Worm (Caenorhabditis elegans) whole organism, midembryonic: ENCODE data around the gene hid-1.

Experiments used
- T22C8.4 ChIP-seq: fragments of 200-800 bp; sonication (Bioruptor generic); IDR thresholded peaks from 2 replicates; pipeline ENCODE4 v1.3.6; 2022; ENCODE audit warnings: missing genetic modification characterization, missing compliant biosample characterization
- cog-1 ChIP-seq: sonication (generic microtip); optimal IDR thresholded peaks from 2 replicates; lab custom pipeline; 2016; ENCODE audit warnings: missing genetic modification characterization, missing compliant biosample characterization
- flt-1 ChIP-seq: fragments of 200-800 bp; sonication (Bioruptor generic); IDR thresholded peaks from 2 replicates; pipeline ENCODE4 v1.3.6; 2022; ENCODE audit warnings: missing genetic modification characterization, missing compliant biosample characterization
- klf-2 ChIP-seq: fragments of 200-800 bp; sonication (Bioruptor generic); conservative IDR thresholded peaks from 2 replicates; pipeline ENCODE4 v1.3.6; 2022; ENCODE audit warnings: missing genetic modification reagents, missing genetic modification characterization, missing compliant biosample characterization
- med-1 ChIP-seq: sonication (generic microtip); optimal IDR thresholded peaks from 2 replicates; lab custom pipeline; 2017; ENCODE audit warnings: missing genetic modification characterization, mild to moderate bottlenecking, missing compliant biosample characterization, antibody characterized with exemption, missing genetic modification reagents; ENCODE audit not compliant: insufficient read depth
- ref-1 ChIP-seq: fragments of 200-800 bp; sonication (Bioruptor generic); conservative IDR thresholded peaks from 2 replicates; pipeline ENCODE4 v1.3.6; 2022; ENCODE audit warnings: missing genetic modification reagents, missing genetic modification characterization, missing compliant biosample characterization
- tab-1 ChIP-seq: fragments of 200-800 bp; sonication (Bioruptor generic); IDR thresholded peaks from 2 replicates; pipeline ENCODE4 v1.3.6; 2022; ENCODE audit warnings: missing genetic modification characterization, missing compliant biosample characterization
- ztf-23 ChIP-seq: fragments of 200-800 bp; sonication (Bioruptor generic); IDR thresholded peaks from 2 replicates; pipeline ENCODE4 v1.3.6; 2022; ENCODE audit warnings: missing genetic modification reagents, missing genetic modification characterization, missing compliant biosample characterization
- ztf-29 ChIP-seq: fragments of 200-800 bp; sonication (Bioruptor generic); IDR thresholded peaks from 2 replicates; pipeline ENCODE4 v1.3.6; 2022; ENCODE audit warnings: missing genetic modification reagents, missing genetic modification characterization, missing compliant biosample characterization

Gene hid-1

DNA sequence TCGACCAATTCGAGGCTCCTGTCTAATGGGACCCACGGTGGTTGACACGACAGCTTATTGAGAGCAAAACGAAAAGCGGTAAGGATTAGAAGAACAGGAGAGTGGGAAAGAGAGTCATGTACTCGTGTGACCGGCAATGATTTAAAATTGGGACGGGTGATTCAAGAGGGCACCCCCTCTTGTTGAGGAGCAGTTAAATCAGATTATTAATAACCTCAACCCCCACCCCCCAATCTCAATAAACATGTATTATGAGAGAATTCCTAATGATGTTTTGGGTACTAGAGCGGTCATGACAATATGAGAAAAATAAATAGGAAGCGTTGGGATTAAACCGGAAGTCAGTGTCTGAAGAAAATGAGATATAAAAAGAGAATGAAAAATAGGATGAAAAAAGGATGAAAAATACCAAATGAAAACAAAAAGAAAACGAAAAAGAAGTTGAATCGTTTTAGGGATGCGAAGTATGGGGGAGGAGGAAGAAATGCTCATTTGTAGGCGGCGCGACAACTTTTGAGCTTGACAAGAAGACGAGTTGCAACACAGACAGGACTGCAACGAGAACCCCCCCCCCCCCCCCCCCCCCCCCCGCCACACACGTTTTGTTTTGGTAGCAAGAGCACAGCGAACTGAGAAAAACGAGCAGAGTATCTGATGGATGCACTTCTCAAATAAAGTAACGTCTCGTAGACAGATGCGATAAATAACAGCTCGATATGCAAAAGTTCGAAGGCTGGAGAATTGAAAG lies 28.3 kb downstream of the hid-1 start:
- TF ChIP-seq cog-1 (tag; lab: Kevin White, UChicago), result no peak

DNA sequence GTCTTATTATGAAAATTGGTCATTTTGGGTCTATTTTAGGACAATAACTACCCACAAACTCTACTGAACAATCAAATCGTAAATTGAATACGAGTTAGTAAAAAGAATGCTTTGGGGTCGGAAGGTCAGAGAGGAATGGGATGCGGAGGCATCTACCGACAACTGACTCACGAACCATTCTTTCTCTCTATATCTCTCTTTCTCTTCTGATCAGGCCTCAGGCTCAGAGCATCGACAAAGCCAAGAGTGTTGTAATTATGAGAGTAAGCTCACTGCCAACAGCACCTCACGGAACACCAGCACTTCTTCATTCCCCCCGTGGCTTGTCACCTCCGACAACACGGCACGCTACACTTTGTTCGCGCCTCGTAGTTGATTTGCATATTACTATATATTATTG lies 31.6 kb downstream of the hid-1 start:
- no peak for TF ChIP-seq tab-1 (GFP tag; lab: Robert Waterston, UW)

DNA sequence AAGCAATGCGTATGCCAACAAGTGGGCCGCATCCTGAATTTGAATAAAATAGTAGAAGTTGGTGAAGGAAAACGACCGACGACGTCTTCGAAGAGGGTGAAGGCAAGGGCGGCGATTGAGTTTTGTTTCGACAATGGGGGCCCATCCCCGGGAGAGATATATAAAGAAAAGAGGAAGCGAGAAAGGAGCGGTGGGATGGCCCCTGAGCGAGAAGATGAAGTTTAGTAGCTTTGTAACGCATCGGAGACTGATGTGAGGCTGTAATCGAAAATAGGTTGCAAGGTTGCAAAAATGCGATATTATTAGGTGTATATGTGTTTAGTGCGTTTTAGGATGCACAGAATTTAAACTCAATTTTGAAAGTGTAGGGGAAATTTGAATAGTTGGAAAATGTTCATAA lies 33.8 kb downstream of the hid-1 start:
- TF ChIP-seq ztf-23 (GFP tag; lab: Robert Waterston, UW), result no peak
- TF ChIP-seq ztf-29 (GFP tag; lab: Robert Waterston, UW), result no peak
- no peak for TF ChIP-seq klf-2
- no peak for TF ChIP-seq T22C8.4 (GFP tag; lab: Robert Waterston, UW)
- no peak for TF ChIP-seq flt-1 (GFP tag; lab: Robert Waterston, UW)
- no peak for TF ChIP-seq med-1 (GFP tag; lab: Kevin White, UChicago)

DNA sequence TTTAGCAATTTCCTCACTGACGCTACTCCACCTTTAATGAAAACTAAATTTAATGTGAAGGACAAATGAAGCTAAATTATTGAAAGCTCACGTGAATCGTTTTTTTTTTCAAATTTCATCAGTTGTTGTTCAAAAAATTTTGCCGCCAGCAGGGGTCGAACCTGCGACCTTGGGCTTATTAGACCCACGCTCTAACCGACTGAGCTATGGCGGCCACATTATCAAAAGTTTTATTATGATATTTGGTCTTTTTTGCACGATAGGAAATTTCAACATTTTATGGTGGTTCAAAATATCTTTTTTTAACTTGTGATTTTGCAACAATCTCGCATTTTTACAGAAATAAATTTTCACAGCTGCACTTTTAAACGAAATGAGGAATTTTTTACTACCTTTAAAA lies 37.2 kb downstream of the hid-1 start:
- TF ChIP-seq ztf-29 (GFP tag; lab: Robert Waterston, UW) (no peak), med-1 (GFP tag; lab: Kevin White, UChicago) (no peak), klf-2 (no peak), cog-1 (tag; lab: Kevin White, UChicago) (no peak), tab-1 (GFP tag; lab: Robert Waterston, UW) (no peak), T22C8.4 (GFP tag; lab: Robert Waterston, UW) (no peak)

DNA sequence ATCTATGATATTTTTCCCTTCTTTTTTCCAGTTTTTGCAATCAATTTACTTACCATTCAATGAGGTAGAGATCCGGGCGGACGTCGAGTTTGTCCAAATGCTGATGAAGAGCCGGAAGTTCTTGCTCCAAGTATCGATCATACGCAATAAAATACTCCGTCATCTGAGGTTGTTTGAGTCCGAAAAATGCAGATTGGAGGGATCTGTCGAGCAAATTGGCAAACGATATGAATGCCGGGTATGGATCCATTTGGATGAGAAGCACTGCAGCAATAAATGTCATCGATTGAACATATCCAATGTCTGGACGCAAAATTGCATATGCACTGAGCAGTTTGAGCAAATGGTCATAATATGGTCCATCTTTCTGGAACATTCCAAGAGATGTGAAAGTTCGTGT lies 38.3 kb downstream of the hid-1 start:
- TF ChIP-seq tab-1 (GFP tag; lab: Robert Waterston, UW) (no peak), cog-1 (tag; lab: Kevin White, UChicago) (no peak), klf-2 (no peak), med-1 (GFP tag; lab: Kevin White, UChicago) (no peak), ref-1 (GFP tag; lab: Robert Waterston, UW) (no peak)

DNA sequence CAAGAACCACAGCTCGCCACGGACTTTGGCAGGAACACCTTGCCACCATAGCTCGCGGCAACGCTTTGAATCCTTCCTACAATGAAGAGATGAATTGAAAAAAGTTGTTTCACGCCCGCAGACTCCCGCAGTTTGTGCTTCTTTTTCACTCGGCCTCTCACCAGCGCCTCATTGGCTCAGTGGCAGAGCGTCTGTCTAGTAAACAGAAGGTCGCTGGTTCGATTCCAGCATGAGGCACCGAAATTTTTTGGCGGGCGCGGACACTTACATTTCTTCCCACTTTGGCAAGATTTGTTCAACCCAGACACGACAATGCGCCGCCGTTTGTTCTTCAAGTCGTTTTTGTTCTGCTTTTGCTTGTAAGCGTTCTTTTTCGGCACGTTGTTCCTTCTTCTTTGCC lies 39.0 kb downstream of the hid-1 start:
- TF ChIP-seq ztf-23 (GFP tag; lab: Robert Waterston, UW) (peak; percentile 62; the same call in 1 of the 2 replicates), tab-1 (GFP tag; lab: Robert Waterston, UW) (0 out of 2 replicates have a peak, but pooled peaks have one; percentile 50), cog-1 (tag; lab: Kevin White, UChicago) (no peak), ztf-29 (GFP tag; lab: Robert Waterston, UW) (peak; percentile 37; the same call in 1 of the 2 replicates)

DNA sequence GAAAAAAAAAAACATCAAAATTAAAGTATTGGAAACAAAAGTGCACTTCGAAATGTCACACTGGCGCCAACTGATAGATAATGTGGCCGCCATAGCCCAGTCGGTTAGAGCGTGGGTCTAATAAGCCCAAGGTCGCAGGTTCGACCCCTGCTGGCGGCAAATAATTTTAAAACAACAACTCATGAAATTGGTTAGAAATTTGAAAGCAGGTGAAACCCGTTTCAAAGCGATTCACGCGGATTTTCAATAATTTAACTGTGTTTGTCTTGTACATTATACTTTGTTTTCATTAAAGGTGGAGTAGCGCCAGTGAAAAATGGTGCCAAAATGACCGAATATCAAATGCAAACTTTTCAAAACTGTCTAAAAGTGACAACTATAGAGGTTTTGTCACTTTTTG lies 42.4 kb downstream of the hid-1 start:
- TF ChIP-seq ztf-23 (GFP tag; lab: Robert Waterston, UW) (no peak), flt-1 (GFP tag; lab: Robert Waterston, UW) (no peak), klf-2 (no peak), ztf-29 (GFP tag; lab: Robert Waterston, UW) (no peak), T22C8.4 (GFP tag; lab: Robert Waterston, UW) (no peak), ref-1 (GFP tag; lab: Robert Waterston, UW) (no peak), cog-1 (tag; lab: Kevin White, UChicago) (no peak), tab-1 (GFP tag; lab: Robert Waterston, UW) (no peak)

DNA sequence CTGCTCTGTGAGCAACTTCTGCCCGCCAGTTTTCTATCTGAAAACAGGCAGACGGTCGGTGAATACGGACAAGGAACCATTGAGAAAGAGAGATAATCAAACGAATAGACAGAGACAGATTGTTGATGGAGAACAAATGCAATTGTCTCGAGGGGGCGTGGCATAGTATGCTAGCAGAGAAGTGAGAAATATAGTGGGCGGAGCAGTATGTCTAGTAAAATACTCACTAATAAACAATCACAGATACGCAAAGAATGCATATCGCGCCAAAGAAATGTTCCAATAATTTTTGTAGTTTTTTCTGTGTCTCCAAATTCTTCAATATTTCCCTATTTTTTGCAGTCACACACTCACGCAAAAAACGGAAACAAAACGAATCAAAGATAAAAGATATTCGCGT lies 43.5 kb downstream of the hid-1 start, which contains the start of gene tbc-12:
tbc-12 (minus strand) TSS at position 101 of the 400 bp plus-strand sequence.
- TF ChIP-seq med-1 (GFP tag; lab: Kevin White, UChicago) (no peak), ref-1 (GFP tag; lab: Robert Waterston, UW) (no peak), flt-1 (GFP tag; lab: Robert Waterston, UW) (no peak), ztf-29 (GFP tag; lab: Robert Waterston, UW) (no peak), ztf-23 (GFP tag; lab: Robert Waterston, UW) (no peak), tab-1 (GFP tag; lab: Robert Waterston, UW) (no peak)

DNA sequence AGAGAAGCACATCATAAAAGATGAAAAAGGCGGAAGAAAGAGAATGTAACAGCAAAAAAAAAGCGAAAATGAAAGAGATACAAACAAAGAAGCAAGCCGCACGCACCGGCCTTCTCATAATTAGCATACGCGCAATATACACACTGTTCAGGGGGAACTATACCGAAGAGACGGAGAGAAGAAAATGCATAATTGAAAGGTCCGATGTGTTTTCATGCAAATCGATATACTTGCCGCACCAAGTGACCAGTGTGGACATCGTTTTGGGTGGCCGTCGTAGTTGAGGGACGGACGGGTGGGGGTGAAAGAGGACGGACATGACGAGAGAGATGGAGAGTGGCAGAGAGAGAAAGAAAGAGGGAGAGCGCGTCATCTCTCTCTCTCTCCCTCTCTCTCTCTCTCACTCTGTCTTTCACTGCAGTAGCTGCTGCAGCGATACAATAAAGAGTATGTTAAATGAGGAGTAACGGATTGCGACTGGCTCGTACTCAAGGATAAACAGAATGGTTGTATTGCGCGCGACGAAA lies 47.5 kb downstream of the hid-1 start:
- TF ChIP-seq cog-1 (tag; lab: Kevin White, UChicago) (peak; percentile 96), ztf-29 (GFP tag; lab: Robert Waterston, UW) (peak; percentile 63; the same call in 1 of the 2 replicates), med-1 (GFP tag; lab: Kevin White, UChicago) (no peak), ztf-23 (GFP tag; lab: Robert Waterston, UW) (no peak), ref-1 (GFP tag; lab: Robert Waterston, UW) (no peak), tab-1 (GFP tag; lab: Robert Waterston, UW) (0 out of 2 replicates have a peak, but pooled peaks have one; percentile 17), flt-1 (GFP tag; lab: Robert Waterston, UW) (peak; percentile 73), T22C8.4 (GFP tag; lab: Robert Waterston, UW) (peak; percentile 78), klf-2 (no peak)

DNA sequence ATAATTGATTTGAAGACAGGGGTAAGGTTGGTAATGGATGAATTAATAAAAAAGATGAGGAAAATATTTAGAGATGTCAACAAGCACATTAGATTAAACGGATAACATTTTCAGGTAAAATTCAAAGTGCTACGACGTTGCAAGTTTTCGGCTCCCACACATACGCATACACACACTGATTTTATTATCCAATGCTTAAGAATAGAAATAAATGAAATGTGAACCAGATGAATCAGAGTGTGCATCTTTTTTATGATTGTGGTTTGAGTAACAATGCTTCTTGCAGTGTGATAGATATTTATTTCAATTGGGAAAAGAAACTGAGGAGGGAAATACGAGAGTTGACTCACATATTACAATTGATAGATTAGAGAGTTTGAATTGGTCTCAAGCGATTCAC lies 49.9 kb downstream of the hid-1 start:
- no peak for TF ChIP-seq cog-1 (tag; lab: Kevin White, UChicago)
- no peak for TF ChIP-seq tab-1 (GFP tag; lab: Robert Waterston, UW)
- TF ChIP-seq ref-1 (GFP tag; lab: Robert Waterston, UW), result no peak
- TF ChIP-seq ztf-23 (GFP tag; lab: Robert Waterston, UW), result no peak
- no peak for TF ChIP-seq flt-1 (GFP tag; lab: Robert Waterston, UW)
- TF ChIP-seq klf-2, result no peak
- TF ChIP-seq med-1 (GFP tag; lab: Kevin White, UChicago), result no peak
- no peak for TF ChIP-seq ztf-29 (GFP tag; lab: Robert Waterston, UW)
- TF ChIP-seq T22C8.4 (GFP tag; lab: Robert Waterston, UW), result no peak
